Worm (Caenorhabditis elegans): ENCODE results near the gene samp-1.

DNA sequence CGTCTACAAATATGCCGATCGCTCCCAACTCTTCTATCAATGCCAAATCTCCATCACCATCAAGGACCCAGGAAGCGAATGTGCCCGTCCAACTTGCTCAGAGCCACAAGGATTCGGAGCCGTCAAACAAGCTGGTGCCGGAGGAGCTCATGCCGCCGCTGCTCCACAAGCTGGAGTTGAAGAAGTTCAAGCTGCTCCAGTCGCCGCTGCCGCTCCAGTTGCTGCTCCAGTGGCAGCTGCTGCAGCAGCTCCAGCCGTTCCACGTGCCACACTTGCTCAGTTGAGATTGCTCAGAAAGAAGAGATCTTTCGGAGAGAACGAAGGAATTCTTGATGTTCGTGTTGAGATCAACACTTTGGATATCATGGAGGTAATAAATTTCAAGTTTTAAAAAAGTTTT, 31.9 kb upstream of the samp-1 start:
- no peak for TF ChIP-seq egl-27 (tag; optimal IDR thresholded peaks at IDR 0.05)
- TF ChIP-seq lin-15B (tag; optimal IDR thresholded peaks at IDR 0.05): no peak
- no peak for TF ChIP-seq nhr-12 (tag; optimal IDR thresholded peaks at IDR 0.05)
- no peak for TF ChIP-seq ceh-82 (tag; optimal IDR thresholded peaks at IDR 0.05)
- no peak for TF ChIP-seq ama-1 (optimal IDR thresholded peaks at IDR 0.05)
- TF ChIP-seq zag-1 (tag; optimal IDR thresholded peaks at IDR 0.05): no peak
- TF ChIP-seq ceh-9 (tag; optimal IDR thresholded peaks at IDR 0.05): no peak
- no peak for TF ChIP-seq ztf-11 (tag; optimal IDR thresholded peaks at IDR 0.05)
- TF ChIP-seq ZK546.5 (tag; optimal IDR thresholded peaks at IDR 0.05): no peak
- no peak for TF ChIP-seq eor-1 (tag; optimal IDR thresholded peaks at IDR 0.05)
- TF ChIP-seq nhr-237 (tag; optimal IDR thresholded peaks at IDR 0.05): no peak
- TF ChIP-seq nhr-11 (tag; optimal IDR thresholded peaks at IDR 0.05): no peak
- no peak for TF ChIP-seq pha-4 (tag; optimal IDR thresholded peaks at IDR 0.05)
